Worm (Caenorhabditis elegans): Measurements from ENCODE around the gene srh-239.

DNA sequence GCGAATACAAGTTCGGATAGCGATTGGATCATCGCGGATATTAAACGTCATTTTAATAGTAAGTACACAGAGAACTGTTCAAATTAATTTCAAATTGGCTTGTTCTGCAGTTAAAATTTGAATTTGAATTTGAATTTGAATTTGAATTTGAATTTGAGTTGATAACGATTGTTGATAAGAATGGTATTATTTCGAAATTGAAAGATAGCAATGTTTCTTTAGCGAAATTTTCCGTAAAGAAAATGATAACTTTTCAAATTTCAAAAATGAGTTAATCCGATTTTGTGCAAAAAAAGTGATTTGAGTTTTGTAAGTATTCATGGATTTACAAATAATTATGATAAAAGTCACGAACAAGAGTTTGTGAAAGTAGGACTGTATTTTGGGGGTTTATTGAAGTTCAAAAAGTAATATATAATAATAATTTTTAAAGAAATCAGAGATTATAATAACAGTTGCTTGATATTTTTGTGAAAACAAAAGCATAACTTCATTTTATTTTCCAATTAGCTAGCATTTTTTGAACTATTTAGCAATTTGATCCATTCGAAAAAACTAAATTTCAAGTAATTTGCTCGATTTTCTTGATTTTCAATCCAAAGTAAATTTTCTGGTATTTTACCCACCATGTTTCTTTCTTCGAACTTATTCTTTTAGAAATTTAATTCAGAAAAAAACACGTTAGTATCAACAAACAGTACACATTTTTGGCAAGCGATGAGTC, 20.0 kb upstream of the srh-239 start, which contains the start of gene Y36E3A.2:
- TF ChIP-seq pha-4 (tag; optimal IDR thresholded peaks at IDR 0.05): peak; percentile 1
- TF ChIP-seq nhr-43 (tag; optimal IDR thresholded peaks at IDR 0.05; ENCODE audit: poor library complexity, severe bottlenecking): no peak
- TF ChIP-seq ceh-9 (tag; optimal IDR thresholded peaks at IDR 0.05): no peak
- no peak for TF ChIP-seq skn-1 (tag; optimal IDR thresholded peaks at IDR 0.05)

Data from whole organism, L3 larva.